Fruit fly (Drosophila melanogaster) whole organism, embryonic: ENCODE results near the gene CG4101.
A peak's percentile ranks its signal among the peaks of the same experiment; 100 is the strongest.

Source experiments
- CG10654 ChIP-seq: fragments of 200-800 bp; sonication (Bioruptor generic); optimal IDR thresholded peaks from 2 replicates; lab custom pipeline; 2016; ENCODE audit warnings: missing biosample characterization, missing genetic modification characterization
- CG11398 ChIP-seq: fragments of 200-800 bp; sonication (Bioruptor generic); optimal IDR thresholded peaks from 2 replicates; lab custom pipeline; 2016; ENCODE audit warnings: missing biosample characterization, missing genetic modification characterization
- CG12219 ChIP-seq: fragments of 200-800 bp; sonication (Bioruptor generic); optimal IDR thresholded peaks from 3 replicates; lab custom pipeline; 2018; ENCODE audit warnings: missing biosample characterization, mild to moderate bottlenecking, missing genetic modification characterization
- CG15696 ChIP-seq: fragments of 200-800 bp; sonication (Bioruptor generic); optimal IDR thresholded peaks from 2 replicates; lab custom pipeline; 2019; ENCODE audit warnings: missing biosample characterization, mild to moderate bottlenecking, missing genetic modification characterization, moderate library complexity
- CG17912 ChIP-seq: fragments of 200-800 bp; sonication (Bioruptor generic); optimal IDR thresholded peaks from 2 replicates; lab custom pipeline; 2018; ENCODE audit warnings: missing biosample characterization, mild to moderate bottlenecking, missing genetic modification characterization
- CG2116 ChIP-seq: fragments of 200-800 bp; sonication (Bioruptor generic); optimal IDR thresholded peaks from 3 replicates; lab custom pipeline; 2018; ENCODE audit warnings: missing biosample characterization, mild to moderate bottlenecking, missing genetic modification characterization
- CG2120 ChIP-seq: fragments of 200-800 bp; sonication (Bioruptor generic); optimal IDR thresholded peaks from 3 replicates; lab custom pipeline; 2016; ENCODE audit warnings: missing biosample characterization, missing genetic modification characterization
- CG30403 ChIP-seq: fragments of 200-800 bp; sonication (Bioruptor generic); optimal IDR thresholded peaks from 3 replicates; lab custom pipeline; 2016; ENCODE audit warnings: missing biosample characterization, missing genetic modification characterization
- CG34422 ChIP-seq: fragments of 200-800 bp; sonication (Bioruptor generic); IDR thresholded peaks from 3 replicates; pipeline ENCODE4 v1.3.6; 2022; ENCODE audit warnings: missing biosample characterization, missing genetic modification characterization
- CG3726 ChIP-seq: fragments of 200-800 bp; sonication (Bioruptor generic); IDR thresholded peaks from 3 replicates; pipeline ENCODE4, ENCODE4 v1.3.6; 2022; ENCODE audit warnings: missing biosample characterization, missing genetic modification characterization
- CG5245 ChIP-seq: fragments of 200-800 bp; sonication (Bioruptor generic); optimal IDR thresholded peaks from 3 replicates; lab custom pipeline; 2016; ENCODE audit warnings: missing biosample characterization, missing genetic modification characterization
- CG6854 ChIP-seq: fragments of 200-800 bp; sonication (Bioruptor generic); optimal IDR thresholded peaks from 3 replicates; lab custom pipeline; 2017; ENCODE audit warnings: missing biosample characterization, mild to moderate bottlenecking, missing genetic modification characterization
- CG7963 ChIP-seq: fragments of 200-800 bp; sonication (Bioruptor generic); IDR thresholded peaks from 3 replicates; pipeline ENCODE4 v1.3.6; 2022; ENCODE audit warnings: missing biosample characterization, missing genetic modification characterization; ENCODE audit not compliant: partially characterized antibody
- CG8359 ChIP-seq: fragments of 200-800 bp; sonication (Bioruptor generic); optimal IDR thresholded peaks from 2 replicates; lab custom pipeline; 2017; ENCODE audit warnings: missing biosample characterization, mild to moderate bottlenecking, missing genetic modification characterization, borderline replicate concordance
- CkIIα-i1 ChIP-seq: fragments of 200-800 bp; sonication (Bioruptor generic); IDR thresholded peaks from 2 replicates; pipeline ENCODE4 v1.3.6; 2022; ENCODE audit warnings: missing biosample characterization, missing genetic modification characterization
- CoRest ChIP-seq: fragments of 200-800 bp; sonication (Bioruptor generic); optimal IDR thresholded peaks from 3 replicates; lab custom pipeline; 2018; ENCODE audit warnings: missing biosample characterization, mild to moderate bottlenecking, missing genetic modification characterization, moderate library complexity
- D19B ChIP-seq: fragments of 200-800 bp; sonication (Bioruptor generic); optimal IDR thresholded peaks from 2 replicates; lab custom pipeline; 2017; ENCODE audit warnings: missing biosample characterization, mild to moderate bottlenecking, missing genetic modification characterization
- Fer3 ChIP-seq: fragments of 200-800 bp; sonication (Bioruptor generic); optimal IDR thresholded peaks from 2 replicates; lab custom pipeline; 2018; ENCODE audit warnings: missing biosample characterization, mild to moderate bottlenecking, missing genetic modification characterization, moderate library complexity
- H15 ChIP-seq: fragments of 200-800 bp; sonication (Bioruptor generic); IDR thresholded peaks from 3 replicates; pipeline ENCODE4 v1.3.6; 2022; ENCODE audit warnings: missing biosample characterization, missing genetic modification characterization
- H2.0 ChIP-seq: fragments of 200-800 bp; sonication (Bioruptor generic); IDR thresholded peaks from 2 replicates; pipeline ENCODE4 v1.3.6; 2022; ENCODE audit warnings: missing biosample characterization, missing genetic modification characterization
- HLH3B ChIP-seq: fragments of 200-800 bp; sonication (Bioruptor generic); IDR thresholded peaks from 2 replicates; pipeline ENCODE4 v1.3.6; 2022; ENCODE audit warnings: missing biosample characterization, missing genetic modification characterization
- Opbp ChIP-seq: fragments of 200-800 bp; sonication (Bioruptor generic); IDR thresholded peaks from 3 replicates; pipeline ENCODE4 v1.3.6; 2022; ENCODE audit warnings: missing biosample characterization, missing genetic modification characterization; ENCODE audit not compliant: partially characterized antibody
- ap ChIP-seq: fragments of 200-800 bp; sonication (Bioruptor generic); IDR thresholded peaks from 2 replicates; pipeline ENCODE4 v1.3.6; 2022; ENCODE audit warnings: missing biosample characterization, missing genetic modification characterization
- bsh ChIP-seq, 2 experiments: fragments of 200-800 bp; sonication (Bioruptor generic); optimal IDR thresholded peaks; 2 replicates each; lab custom pipeline; 2017 to 2018; ENCODE audit warnings: mild to moderate bottlenecking in 2 of 2, missing biosample characterization in 2 of 2, missing genetic modification characterization in 2 of 2, moderate library complexity in 1 of 2
- btn ChIP-seq: fragments of 200-800 bp; sonication (Bioruptor generic); optimal IDR thresholded peaks from 2 replicates; lab custom pipeline; 2016; ENCODE audit warnings: missing biosample characterization, missing genetic modification characterization
- crc ChIP-seq: fragments of 200-800 bp; sonication (Bioruptor generic); optimal IDR thresholded peaks from 2 replicates; lab custom pipeline; 2016; ENCODE audit warnings: missing biosample characterization, missing genetic modification characterization
- dimm ChIP-seq: fragments of 200-800 bp; sonication (Bioruptor generic); IDR thresholded peaks from 2 replicates; pipeline ENCODE4 v1.3.6; 2022; ENCODE audit warnings: missing biosample characterization, missing genetic modification characterization
- dmrt99B ChIP-seq: fragments of 200-800 bp; sonication (Bioruptor generic); optimal IDR thresholded peaks from 2 replicates; lab custom pipeline; 2018; ENCODE audit warnings: missing biosample characterization, mild to moderate bottlenecking, missing genetic modification characterization, moderate library complexity
- emc ChIP-seq: fragments of 200-800 bp; sonication (Bioruptor generic); optimal IDR thresholded peaks from 2 replicates; lab custom pipeline; 2016; ENCODE audit warnings: missing biosample characterization, missing genetic modification characterization
- fd102C ChIP-seq: fragments of 200-800 bp; sonication (Bioruptor generic); optimal IDR thresholded peaks from 2 replicates; lab custom pipeline; 2018; ENCODE audit warnings: missing biosample characterization, mild to moderate bottlenecking, missing genetic modification characterization, moderate library complexity
- fd96Cb ChIP-seq: fragments of 200-800 bp; sonication (Bioruptor generic); optimal IDR thresholded peaks from 2 replicates; lab custom pipeline; 2018; ENCODE audit warnings: missing biosample characterization, mild to moderate bottlenecking, missing genetic modification characterization, moderate library complexity
- fu2 ChIP-seq: fragments of 200-800 bp; sonication (Bioruptor generic); optimal IDR thresholded peaks from 2 replicates; lab custom pipeline; 2016; ENCODE audit warnings: missing biosample characterization, missing genetic modification characterization
- jumu ChIP-seq: fragments of 200-800 bp; sonication (Bioruptor generic); optimal IDR thresholded peaks from 3 replicates; lab custom pipeline; 2016; ENCODE audit warnings: missing biosample characterization, missing genetic modification characterization
- lbe ChIP-seq: fragments of 200-800 bp; sonication (Bioruptor generic); optimal IDR thresholded peaks from 2 replicates; lab custom pipeline; 2016; ENCODE audit warnings: missing biosample characterization, mild to moderate bottlenecking, missing genetic modification characterization
- mld ChIP-seq: fragments of 200-800 bp; sonication (Bioruptor generic); IDR thresholded peaks from 3 replicates; pipeline ENCODE4 v1.3.6; 2022; ENCODE audit warnings: missing biosample characterization, missing genetic modification characterization; ENCODE audit not compliant: partially characterized antibody
- pros ChIP-seq: fragments of 200-800 bp; sonication (Bioruptor generic); optimal IDR thresholded peaks from 3 replicates; lab custom pipeline; 2019; ENCODE audit warnings: missing biosample characterization, mild to moderate bottlenecking, missing genetic modification characterization, moderate library complexity
- seq ChIP-seq: fragments of 200-800 bp; sonication (Bioruptor generic); IDR thresholded peaks from 2 replicates; pipeline ENCODE4 v1.3.6; 2022; ENCODE audit warnings: missing biosample characterization, missing genetic modification characterization
- slbo ChIP-seq: fragments of 200-800 bp; sonication (Bioruptor generic); IDR thresholded peaks from 2 replicates; pipeline ENCODE4 v1.3.6; 2022; ENCODE audit warnings: missing biosample characterization, missing genetic modification characterization
- so ChIP-seq: fragments of 200-800 bp; sonication (Bioruptor generic); IDR thresholded peaks from 3 replicates; pipeline ENCODE4 v1.3.6; 2022; ENCODE audit warnings: missing biosample characterization, missing genetic modification characterization
- ssp ChIP-seq: fragments of 200-800 bp; sonication (Bioruptor generic); IDR thresholded peaks from 2 replicates; pipeline ENCODE4 v1.3.6; 2022; ENCODE audit warnings: missing biosample characterization, missing genetic modification characterization
- tap ChIP-seq: fragments of 200-800 bp; optimal IDR thresholded peaks from 3 replicates; lab custom pipeline; 2019; ENCODE audit warnings: missing biosample characterization, mild to moderate bottlenecking, missing genetic modification characterization, moderate library complexity
- tna ChIP-seq: fragments of 200-800 bp; sonication (Bioruptor generic); IDR thresholded peaks from 2 replicates; pipeline ENCODE4 v1.3.6; 2022; ENCODE audit warnings: missing biosample characterization, missing genetic modification characterization; ENCODE audit not compliant: partially characterized antibody
- ttk ChIP-seq: fragments of 200-800 bp; sonication (Bioruptor generic); IDR thresholded peaks from 2 replicates; pipeline ENCODE4 v2.1.2; 2022; ENCODE audit warnings: missing biosample characterization, missing genetic modification characterization

Gene CG4101

DNA sequence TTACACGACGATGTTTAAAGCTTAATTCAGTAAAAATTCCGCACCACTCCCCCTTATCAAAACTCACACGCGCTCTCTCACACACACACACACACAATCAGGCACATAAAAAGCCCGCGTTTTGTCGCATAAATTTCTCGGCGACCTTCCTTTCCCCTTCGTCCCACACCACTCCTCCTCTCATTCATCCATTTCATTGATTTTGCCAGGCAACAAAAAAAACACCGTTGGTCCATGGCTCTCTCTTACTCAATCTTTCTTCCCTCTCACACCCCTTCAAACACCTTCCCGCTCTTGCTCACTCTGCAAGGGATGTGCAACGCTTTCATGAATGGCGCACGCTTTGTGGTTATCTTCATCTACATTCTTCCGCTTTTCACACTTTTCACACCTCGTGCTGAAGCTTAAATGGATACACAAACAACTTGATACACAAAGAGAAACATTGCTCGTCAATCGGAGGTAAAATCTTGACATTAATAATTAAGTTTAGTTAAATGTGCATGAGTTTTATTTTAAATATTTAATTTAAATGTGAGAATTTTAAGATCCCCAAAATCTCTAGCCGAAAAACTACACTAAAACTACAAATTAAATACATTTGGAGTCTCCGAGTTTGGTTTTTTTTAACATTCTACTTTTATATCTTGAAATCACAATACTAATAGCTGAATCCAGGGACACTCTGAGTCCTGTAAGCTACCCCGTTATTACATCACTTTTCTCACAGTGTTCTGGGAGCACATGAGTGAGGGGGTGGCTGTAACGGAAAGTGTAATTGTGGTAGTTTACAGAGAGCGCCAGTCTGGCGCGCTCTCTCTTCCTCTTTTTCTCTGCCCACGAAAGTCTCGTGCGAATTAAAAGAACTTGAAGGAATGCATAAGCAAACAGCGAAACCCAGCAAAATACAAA, 47.9 kb downstream of the CG4101 start (continued):
- TF ChIP-seq dimm (GFP tag; lab: Robert Waterston, UW) (peak; percentile 80), bsh (GFP tag; optimal IDR thresholded peaks at IDR 0.05; lab: Kevin White, UChicago) (peak; percentile 95 to 97), tap (tag; lab: Kevin White, UChicago) (peak; percentile 95), D19B (peak; percentile 91), fd96Cb (tag; lab: Kevin White, UChicago) (peak; percentile 98)

DNA sequence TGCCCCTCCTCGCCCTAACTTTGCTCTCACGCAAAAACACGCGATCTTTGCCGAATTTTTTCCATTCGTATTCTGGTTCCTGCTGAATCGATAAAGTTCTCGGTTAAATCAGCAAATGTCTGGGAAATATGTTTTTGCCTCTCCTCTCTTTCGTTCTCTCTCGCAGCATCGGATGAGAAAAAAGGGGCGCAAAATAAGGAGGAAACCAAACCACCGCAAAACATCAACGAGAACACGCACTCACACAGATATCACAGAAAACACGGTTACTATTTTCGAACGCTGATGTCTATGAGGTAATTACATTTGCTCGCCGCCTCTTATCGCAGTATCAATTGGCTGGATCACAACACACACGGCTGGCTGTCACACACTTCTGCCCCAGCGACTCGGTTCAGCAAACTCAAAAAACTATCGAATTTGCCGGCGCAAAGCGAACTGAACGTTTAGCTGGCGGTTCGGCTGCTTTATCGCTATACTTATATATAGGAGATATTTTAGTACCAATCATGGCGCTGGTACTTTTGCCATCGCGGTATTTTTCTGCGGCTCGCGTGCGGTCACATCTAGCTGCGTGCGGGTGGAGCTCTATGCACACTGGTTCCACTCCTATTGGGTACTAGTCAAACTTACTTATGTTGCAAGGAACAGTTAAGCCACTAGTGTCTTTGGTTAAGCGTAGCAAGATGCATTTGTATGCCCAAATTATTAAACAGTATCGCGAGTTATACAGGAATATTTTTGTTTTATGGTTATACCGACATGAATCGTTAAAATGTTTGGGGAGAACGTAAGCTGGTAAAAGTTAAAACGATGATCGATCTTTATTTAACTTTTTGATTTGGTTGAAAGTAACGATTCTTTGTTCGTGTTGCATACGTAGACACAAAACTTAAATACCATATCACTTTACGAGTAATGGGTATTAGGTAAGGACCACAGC, 49.2 kb downstream of the CG4101 start, which contains the start of gene Baldspot:
Baldspot (minus strand) TSS at position 449 of the 943 bp plus-strand sequence.
- TF ChIP-seq CG11398 (GFP tag; lab: Kevin White, UChicago) (peak; percentile 37), CG17912 (GFP tag; lab: Kevin White, UChicago) (no peak), fd102C (peak; percentile 41), ttk (GFP tag; lab: Robert Waterston, UW) (no peak), CG7963 (peak; percentile 51; the same call in 1 of the 3 replicates), btn (GFP tag; lab: Kevin White, UChicago) (peak; percentile 70), CG6854 (peak; percentile 76), CG5245 (GFP tag; lab: Kevin White, UChicago) (peak; percentile 66), H2.0 (GFP tag; lab: Robert Waterston, UW) (peak; percentile 39; the same call in 1 of the 2 replicates), Fer3 (tag; lab: Kevin White, UChicago) (peak; percentile 86), CG2120 (GFP tag; lab: Kevin White, UChicago) (peak; percentile 45), CkIIα-i1 (GFP tag; lab: Robert Waterston, UW) (no peak), Opbp (peak; percentile 84), CG8359 (GFP tag; lab: Kevin White, UChicago) (peak; percentile 71), emc (GFP tag; lab: Kevin White, UChicago) (peak; percentile 77), ap (GFP tag; lab: Robert Waterston, UW) (0 out of 2 replicates have a peak, but pooled peaks have one; percentile 8), H15 (GFP tag; lab: Robert Waterston, UW) (no peak), CG10654 (GFP tag; lab: Kevin White, UChicago) (peak; percentile 78), CG34422 (GFP tag; lab: Robert Waterston, UW) (peak; percentile 82; the same call in 2 of the 3 replicates), jumu (GFP tag; lab: Kevin White, UChicago) (peak; percentile 68), HLH3B (GFP tag; lab: Robert Waterston, UW) (peak; percentile 70), CG12219 (GFP tag; lab: Kevin White, UChicago) (peak; percentile 45), pros (GFP tag; lab: Kevin White, UChicago) (peak; percentile 37), CG15696 (tag; lab: Kevin White, UChicago) (peak; percentile 89), fd96Cb (tag; lab: Kevin White, UChicago) (peak; percentile 81), fu2 (GFP tag; lab: Kevin White, UChicago) (peak; percentile 12), slbo (GFP tag; lab: Robert Waterston, UW) (peak; percentile 50; the same call in 1 of the 2 replicates), ssp (GFP tag; lab: Robert Waterston, UW) (0 out of 2 replicates have a peak, but pooled peaks have one; percentile 24), CG2116 (peak; percentile 50), CoRest (peak; percentile 51), so (peak; percentile 49; the same call in 1 of the 3 replicates), crc (peak; percentile 83), lbe (GFP tag; lab: Kevin White, UChicago) (peak; percentile 11), dmrt99B (tag; lab: Kevin White, UChicago) (peak; percentile 89), seq (GFP tag; lab: Robert Waterston, UW) (no peak), mld (GFP tag; lab: Robert Waterston, UW) (peak; percentile 26; the same call in 1 of the 3 replicates), CG30403 (GFP tag; lab: Kevin White, UChicago) (peak; percentile 82), tna (GFP tag; lab: Robert Waterston, UW) (peak; percentile 58), CG3726 (GFP tag; lab: Robert Waterston, UW) (no peak)
